Fruit fly (Drosophila melanogaster) whole organism, embryonic: ENCODE results near the gene CAH3.
A peak's percentile ranks its signal among the peaks of the same experiment; 100 is the strongest.

ENCODE experiments used
- Antp ChIP-seq: fragments of 200-800 bp; sonication (Bioruptor generic); optimal IDR thresholded peaks from 3 replicates; lab custom pipeline; 2016; ENCODE audit warnings: missing biosample characterization, missing genetic modification characterization
- CG10462 ChIP-seq: fragments of 200-800 bp; sonication (Bioruptor generic); optimal IDR thresholded peaks from 2 replicates; lab custom pipeline; 2016; ENCODE audit warnings: missing biosample characterization, missing genetic modification characterization
- CG10959 ChIP-seq: fragments of 200-800 bp; sonication (Bioruptor generic); IDR thresholded peaks from 2 replicates; pipeline ENCODE4 v1.3.6; 2022; ENCODE audit warnings: missing biosample characterization, missing genetic modification characterization
- CG11093 ChIP-seq: fragments of 200-800 bp; sonication (Bioruptor generic); IDR thresholded peaks from 3 replicates; pipeline ENCODE4 v1.3.6; 2022; ENCODE audit warnings: missing biosample characterization, missing genetic modification characterization
- CG12769 ChIP-seq: fragments of 200-800 bp; sonication (Bioruptor generic); optimal IDR thresholded peaks from 2 replicates; lab custom pipeline; 2019; ENCODE audit warnings: missing biosample characterization, mild to moderate bottlenecking, missing genetic modification characterization, moderate library complexity
- CG13775 ChIP-seq: fragments of 200-800 bp; sonication (Bioruptor generic); optimal IDR thresholded peaks from 3 replicates; lab custom pipeline; 2017; ENCODE audit warnings: missing biosample characterization, mild to moderate bottlenecking, missing genetic modification characterization
- CG15514 ChIP-seq: fragments of 200-800 bp; sonication (Bioruptor generic); optimal IDR thresholded peaks from 3 replicates; lab custom pipeline; 2017; ENCODE audit warnings: missing biosample characterization, missing genetic modification characterization, mild to moderate bottlenecking, moderate library complexity, missing genetic modification reagents
- CG1832 ChIP-seq: fragments of 200-800 bp; sonication (Bioruptor generic); optimal IDR thresholded peaks from 2 replicates; lab custom pipeline; 2017; ENCODE audit warnings: missing biosample characterization, mild to moderate bottlenecking, missing genetic modification characterization, inconsistent platforms
- CG18599 ChIP-seq: fragments of 200-800 bp; sonication (Bioruptor generic); optimal IDR thresholded peaks from 3 replicates; lab custom pipeline; 2017; ENCODE audit warnings: missing biosample characterization, missing genetic modification characterization, mild to moderate bottlenecking, moderate library complexity, missing genetic modification reagents
- CG3281 ChIP-seq: fragments of 200-800 bp; sonication (Bioruptor generic); optimal IDR thresholded peaks from 3 replicates; lab custom pipeline; 2017; ENCODE audit warnings: missing biosample characterization, mild to moderate bottlenecking, missing genetic modification characterization
- CG4707 ChIP-seq: fragments of 200-800 bp; sonication (Bioruptor generic); optimal IDR thresholded peaks from 2 replicates; lab custom pipeline; 2018; ENCODE audit warnings: missing biosample characterization, mild to moderate bottlenecking, missing genetic modification characterization, moderate library complexity
- CG5245 ChIP-seq: fragments of 200-800 bp; sonication (Bioruptor generic); optimal IDR thresholded peaks from 3 replicates; lab custom pipeline; 2016; ENCODE audit warnings: missing biosample characterization, missing genetic modification characterization
- CG6175 ChIP-seq: fragments of 200-800 bp; sonication (Bioruptor generic); IDR thresholded peaks from 3 replicates; pipeline ENCODE4 v1.3.6; 2022; ENCODE audit warnings: missing biosample characterization, missing genetic modification characterization
- CG6654 ChIP-seq: fragments of 200-800 bp; sonication (Bioruptor generic); optimal IDR thresholded peaks from 2 replicates; lab custom pipeline; 2017; ENCODE audit warnings: missing biosample characterization, mild to moderate bottlenecking, missing genetic modification characterization
- CG8478 ChIP-seq: fragments of >200 bp; optimal IDR thresholded peaks from 2 replicates; lab custom pipeline; 2018
- CG8765 ChIP-seq: fragments of 200-800 bp; sonication (Bioruptor generic); IDR thresholded peaks from 2 replicates; pipeline ENCODE4 v1.3.6; 2022; ENCODE audit warnings: missing biosample characterization, missing genetic modification characterization
- CG9932 ChIP-seq: fragments of 200-800 bp; sonication (Bioruptor generic); IDR thresholded peaks from 2 replicates; pipeline ENCODE4 v1.3.6; 2022; ENCODE audit warnings: missing biosample characterization, missing genetic modification characterization
- CHES-1-like ChIP-seq: fragments of 200-800 bp; sonication (Bioruptor generic); optimal IDR thresholded peaks from 2 replicates; lab custom pipeline; 2016; ENCODE audit warnings: missing biosample characterization, missing genetic modification characterization
- Dek ChIP-seq: fragments of 200-800 bp; sonication (Bioruptor generic); optimal IDR thresholded peaks from 3 replicates; lab custom pipeline; 2019; ENCODE audit warnings: missing biosample characterization, mild to moderate bottlenecking, missing genetic modification characterization, moderate library complexity
- Dip3 ChIP-seq: fragments of 200-800 bp; sonication (Bioruptor generic); optimal IDR thresholded peaks from 3 replicates; lab custom pipeline; 2016; ENCODE audit warnings: missing biosample characterization, missing genetic modification characterization
- Eip74EF ChIP-seq, 2 experiments: fragments of 200-800 bp in 1 of 2; fragments of >200 bp in 1 of 2; sonication (Bioruptor generic) in 1 of 2; optimal IDR thresholded peaks; 2 replicates each; lab custom pipeline; 2017 to 2019; ENCODE audit warnings: missing biosample characterization in 2 of 2, missing genetic modification characterization in 2 of 2, mild to moderate bottlenecking in 1 of 2, moderate library complexity in 1 of 2
- Gug ChIP-seq: fragments of 200-800 bp; sonication (Bioruptor generic); IDR thresholded peaks from 4 replicates; pipeline ENCODE4 v1.3.6; 2022; ENCODE audit warnings: missing biosample characterization, missing genetic modification characterization
- MBD-R2 ChIP-seq: fragments of 200-800 bp; sonication (Bioruptor generic); IDR thresholded peaks from 2 replicates; pipeline ENCODE4 v1.3.6; 2022; ENCODE audit warnings: missing biosample characterization, missing genetic modification characterization
- MESR4 ChIP-seq: fragments of 200-800 bp; sonication (Bioruptor generic); optimal IDR thresholded peaks from 2 replicates; lab custom pipeline; 2018; ENCODE audit warnings: missing biosample characterization, mild to moderate bottlenecking, missing genetic modification characterization, moderate library complexity
- Oli ChIP-seq: fragments of 200-800 bp; sonication (Bioruptor generic); optimal IDR thresholded peaks from 2 replicates; lab custom pipeline; 2018; ENCODE audit warnings: missing biosample characterization, mild to moderate bottlenecking, missing genetic modification characterization, moderate library complexity
- Sin3A ChIP-seq: fragments of >200 bp; optimal IDR thresholded peaks from 2 replicates; lab custom pipeline; 2018
- Sox102F ChIP-seq: fragments of 200-800 bp; sonication (Bioruptor generic); optimal IDR thresholded peaks from 2 replicates; lab custom pipeline; 2018; ENCODE audit warnings: missing biosample characterization, mild to moderate bottlenecking, missing genetic modification characterization, moderate library complexity
- Vsx1 ChIP-seq: fragments of 200-800 bp; sonication (Bioruptor generic); optimal IDR thresholded peaks from 2 replicates; lab custom pipeline; 2017; ENCODE audit warnings: missing biosample characterization, mild to moderate bottlenecking, missing genetic modification characterization, missing genetic modification reagents
- ac ChIP-seq: fragments of 200-800 bp; sonication (Bioruptor generic); optimal IDR thresholded peaks from 3 replicates; lab custom pipeline; 2017; ENCODE audit warnings: missing biosample characterization, mild to moderate bottlenecking, missing genetic modification characterization
- ase ChIP-seq: fragments of 200-800 bp; sonication (Bioruptor generic); IDR thresholded peaks from 3 replicates; pipeline ENCODE4 v1.3.6; 2022; ENCODE audit warnings: missing biosample characterization, missing genetic modification characterization
- ash1 ChIP-seq: fragments of 200-800 bp; sonication (Bioruptor generic); optimal IDR thresholded peaks from 2 replicates; lab custom pipeline; 2018; ENCODE audit warnings: missing biosample characterization, mild to moderate bottlenecking, missing genetic modification characterization
- ato ChIP-seq: fragments of 200-800 bp; sonication (Bioruptor generic); IDR thresholded peaks from 2 replicates; pipeline ENCODE4 v1.3.6; 2022; ENCODE audit warnings: missing biosample characterization, missing genetic modification characterization; ENCODE audit not compliant: partially characterized antibody
- az2 ChIP-seq: fragments of 200-800 bp; sonication (Bioruptor generic); optimal IDR thresholded peaks from 3 replicates; lab custom pipeline; 2016; ENCODE audit warnings: missing biosample characterization, missing genetic modification characterization
- br ChIP-seq: fragments of >200 bp; optimal IDR thresholded peaks from 2 replicates; lab custom pipeline; 2017
- cg ChIP-seq: fragments of 200-800 bp; sonication (Bioruptor generic); optimal IDR thresholded peaks from 3 replicates; lab custom pipeline; 2019; ENCODE audit warnings: missing biosample characterization, mild to moderate bottlenecking, missing genetic modification characterization, moderate library complexity
- chn ChIP-seq: fragments of 200-800 bp; sonication (Bioruptor generic); optimal IDR thresholded peaks from 2 replicates; lab custom pipeline; 2016; ENCODE audit warnings: missing biosample characterization, missing genetic modification characterization
- exex ChIP-seq: fragments of 200-800 bp; sonication (Bioruptor generic); optimal IDR thresholded peaks from 4 replicates; lab custom pipeline; 2018; ENCODE audit warnings: missing biosample characterization, mild to moderate bottlenecking, missing genetic modification characterization, moderate library complexity
- gcm ChIP-seq: fragments of 200-800 bp; sonication (Bioruptor generic); optimal IDR thresholded peaks from 2 replicates; lab custom pipeline; 2019; ENCODE audit warnings: missing biosample characterization, mild to moderate bottlenecking, missing genetic modification characterization, moderate library complexity
- gro ChIP-seq: fragments of 200-800 bp; sonication (Bioruptor generic); optimal IDR thresholded peaks from 2 replicates; lab custom pipeline; 2016; ENCODE audit warnings: missing biosample characterization, missing genetic modification characterization
- hth ChIP-seq: fragments of >200 bp; optimal IDR thresholded peaks from 2 replicates; lab custom pipeline; 2017; ENCODE audit warnings: inconsistent platforms
- insv ChIP-seq, 2 experiments: fragments of 200-800 bp; sonication (Bioruptor generic); optimal IDR thresholded peaks; 3 replicates each; lab custom pipeline; 2016 to 2018; ENCODE audit warnings: missing biosample characterization in 2 of 2, missing genetic modification characterization in 2 of 2
- jumu ChIP-seq: fragments of 200-800 bp; sonication (Bioruptor generic); optimal IDR thresholded peaks from 3 replicates; lab custom pipeline; 2016; ENCODE audit warnings: missing biosample characterization, missing genetic modification characterization
- ken ChIP-seq: fragments of 200-800 bp; sonication (Bioruptor generic); IDR thresholded peaks from 3 replicates; pipeline ENCODE4 v1.3.6; 2022; ENCODE audit warnings: missing biosample characterization, missing genetic modification characterization
- kni ChIP-seq: fragments of 200-800 bp; sonication (Bioruptor generic); optimal IDR thresholded peaks from 3 replicates; lab custom pipeline; 2017; ENCODE audit warnings: mild to moderate bottlenecking, missing biosample characterization, missing genetic modification reagents, missing genetic modification characterization
- lilli ChIP-seq: fragments of 200-800 bp; sonication (Bioruptor generic); optimal IDR thresholded peaks from 3 replicates; lab custom pipeline; 2016; ENCODE audit warnings: missing biosample characterization, missing genetic modification characterization
- mam ChIP-seq: fragments of 200-800 bp; sonication (Bioruptor generic); optimal IDR thresholded peaks from 3 replicates; lab custom pipeline; 2016; ENCODE audit warnings: missing biosample characterization, missing genetic modification characterization
- pzg ChIP-seq: fragments of 200-800 bp; sonication (Bioruptor generic); optimal IDR thresholded peaks from 3 replicates; lab custom pipeline; 2018; ENCODE audit warnings: missing biosample characterization, mild to moderate bottlenecking, missing genetic modification characterization, moderate library complexity
- sr ChIP-seq: fragments of 200-800 bp; sonication (Bioruptor generic); IDR thresholded peaks from 3 replicates; pipeline ENCODE4 v1.3.6; 2022; ENCODE audit warnings: missing biosample characterization, missing genetic modification characterization
- vfl ChIP-seq: fragments of 200-800 bp; sonication (Bioruptor generic); optimal IDR thresholded peaks from 2 replicates; lab custom pipeline; 2016; ENCODE audit warnings: missing biosample characterization, missing genetic modification characterization
- zfh1 ChIP-seq: fragments of 200-800 bp; sonication (Bioruptor generic); IDR thresholded peaks from 3 replicates; pipeline ENCODE4 v1.3.6; 2022; ENCODE audit warnings: missing biosample characterization, missing genetic modification characterization

CAH3 gene

DNA sequence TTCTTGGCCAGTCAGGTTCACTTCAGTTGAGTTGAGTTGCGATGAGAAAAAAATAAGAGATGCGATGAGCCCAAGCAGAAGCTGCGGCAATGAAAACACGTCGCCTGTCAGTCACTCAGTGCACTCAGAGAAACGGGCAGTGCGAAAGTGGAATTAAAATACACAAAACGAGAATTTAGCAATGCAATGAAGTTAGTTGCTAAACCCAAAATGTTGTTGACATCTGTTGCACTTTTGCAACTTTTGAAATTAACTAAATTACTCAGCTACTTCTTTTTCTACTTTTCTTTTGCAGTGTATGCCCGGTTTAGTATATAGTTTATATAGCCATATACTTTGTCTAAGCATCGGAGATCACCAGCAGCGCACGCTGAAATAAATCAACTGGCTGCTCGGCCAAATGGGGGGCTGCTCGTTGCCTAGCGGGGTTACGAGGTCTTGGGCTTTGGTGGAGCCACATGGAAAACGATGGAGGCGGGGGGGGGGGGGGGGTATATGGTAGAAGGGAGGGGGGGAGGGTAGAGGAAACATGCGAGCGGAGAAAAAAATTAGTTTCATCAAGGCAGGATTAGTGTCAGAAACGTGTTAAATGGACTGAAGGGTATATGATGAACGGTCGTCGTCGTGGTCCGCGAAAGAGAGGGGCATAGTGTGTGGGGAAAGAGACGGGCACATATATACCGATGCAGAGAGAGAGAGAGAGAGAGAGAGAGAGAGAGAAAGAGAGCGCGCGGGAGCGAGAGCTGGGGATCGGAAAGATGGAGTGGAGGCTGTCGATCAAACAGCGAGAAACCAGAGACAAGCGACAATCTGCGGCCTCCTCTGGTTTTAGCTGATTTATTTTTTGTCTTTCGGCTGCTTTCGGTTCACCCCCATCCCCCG, 24.3 kb upstream of the CAH3 start (continued):
- TF ChIP-seq zfh1 (GFP tag; lab: Robert Waterston, UW) (peak; percentile 82), CG6175 (GFP tag; lab: Robert Waterston, UW) (no peak), exex (tag; lab: Kevin White, UChicago) (no peak), br (lab: Kevin White, UChicago) (no peak), chn (peak; percentile 80), CG4707 (GFP tag; lab: Kevin White, UChicago) (peak; percentile 43), Gug (GFP tag; lab: Robert Waterston, UW) (peak; percentile 61; the same call in 2 of the 4 replicates), Eip74EF (GFP tag; optimal IDR thresholded peaks at IDR 0.05; lab: Kevin White, UChicago) (no peak), CHES-1-like (GFP tag; lab: Kevin White, UChicago) (peak; percentile 62), CG6654 (GFP tag; lab: Kevin White, UChicago) (peak; percentile 13), Dip3 (peak; percentile 1), ken (GFP tag; lab: Robert Waterston, UW) (peak; percentile 61; the same call in 1 of the 3 replicates), jumu (GFP tag; lab: Kevin White, UChicago) (peak; percentile 81), Vsx1 (GFP tag; lab: Kevin White, UChicago) (no peak), ac (GFP tag; lab: Kevin White, UChicago) (peak; percentile 71), Sin3A (no peak), CG3281 (GFP tag; lab: Kevin White, UChicago) (no peak), vfl (GFP tag; lab: Kevin White, UChicago) (no peak), MESR4 (GFP tag; lab: Kevin White, UChicago) (no peak), CG12769 (peak; percentile 42), CG9932 (no peak), CG13775 (GFP tag; lab: Kevin White, UChicago) (peak; percentile 68), Dek (no peak), kni (GFP tag; lab: Kevin White, UChicago) (no peak), CG8765 (GFP tag; lab: Robert Waterston, UW) (peak; percentile 69; the same call in 1 of the 2 replicates), mam (GFP tag; lab: Kevin White, UChicago) (peak; percentile 46), CG11093 (GFP tag; lab: Robert Waterston, UW) (peak; percentile 65; the same call in 2 of the 3 replicates), lilli (GFP tag; lab: Kevin White, UChicago) (peak; percentile 54), Antp (GFP tag; lab: Kevin White, UChicago) (peak; percentile 76), ato (no peak), CG5245 (GFP tag; lab: Kevin White, UChicago) (peak; percentile 79), ase (GFP tag; lab: Robert Waterston, UW) (peak; percentile 26; the same call in 1 of the 3 replicates), ash1 (GFP tag; lab: Kevin White, UChicago) (no peak), pzg (no peak), Sox102F (GFP tag; lab: Kevin White, UChicago) (peak; percentile 67), gcm (GFP tag; lab: Kevin White, UChicago) (peak; percentile 73), MBD-R2 (GFP tag; lab: Robert Waterston, UW) (no peak), sr (GFP tag; lab: Robert Waterston, UW) (no peak), CG1832 (GFP tag; lab: Kevin White, UChicago) (peak; percentile 83), CG10462 (GFP tag; lab: Kevin White, UChicago) (peak; percentile 55), az2 (GFP tag; lab: Kevin White, UChicago) (peak; percentile 71), CG15514 (GFP tag; lab: Kevin White, UChicago) (no peak), insv (GFP tag; optimal IDR thresholded peaks at IDR 0.05; lab: Kevin White, UChicago) (no peak), cg (GFP tag; lab: Kevin White, UChicago) (peak; percentile 21), Oli (tag; lab: Kevin White, UChicago) (peak; percentile 81), hth (lab: Kevin White, UChicago) (no peak), CG18599 (GFP tag; lab: Kevin White, UChicago) (peak; percentile 22), gro (no peak), CG8478 (no peak), CG10959 (GFP tag; lab: Robert Waterston, UW) (peak; percentile 92)
